Worm (Caenorhabditis elegans): ENCODE results near the gene srbc-67.

Gene srbc-67

DNA sequence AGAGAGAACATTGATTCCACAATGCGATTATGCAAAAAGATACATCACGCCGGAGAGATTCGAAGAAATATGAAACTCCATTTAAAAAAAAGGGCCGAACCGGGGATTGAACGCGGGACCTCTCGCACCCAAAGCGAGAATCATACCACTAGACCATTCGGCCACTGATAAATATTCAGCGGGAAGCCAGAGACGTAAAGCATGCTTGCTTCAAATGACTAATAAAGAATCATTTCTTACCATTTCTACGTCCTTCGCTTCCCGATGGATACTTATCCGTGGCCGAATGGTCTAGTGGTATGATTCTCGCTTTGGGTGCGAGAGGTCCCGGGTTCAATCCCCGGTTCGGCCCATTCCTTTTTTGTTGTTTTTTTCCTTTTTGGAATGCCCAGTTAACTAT, 47.2 kb upstream of the srbc-67 start (continued):
- TF ChIP-seq vab-7 (GFP tag; IDR thresholded peaks at IDR 0.05) (peak; percentile 58; the same call in 1 of the 2 replicates), lin-29 (GFP tag; IDR thresholded peaks at IDR 0.05) (no peak), ceh-20 (GFP tag; IDR thresholded peaks at IDR 0.05) (peak; percentile 54; the same call in 1 of the 2 replicates), F49E8.2 (tag; optimal IDR thresholded peaks at IDR 0.05; ENCODE audit: borderline replicate concordance) (no peak), Y5F2A.4 (GFP tag; optimal IDR thresholded peaks at IDR 0.05) (no peak), Y105C5A.15 (GFP tag; IDR thresholded peaks at IDR 0.05) (0 out of 2 replicates have a peak, but pooled peaks have one; percentile 18), mes-2 (tag; optimal IDR thresholded peaks at IDR 0.05; ENCODE audit: poor library complexity, severe bottlenecking) (peak; percentile 35), php-3 (GFP tag; IDR thresholded peaks at IDR 0.05) (0 out of 2 replicates have a peak, but pooled peaks have one; percentile 17), egl-43 (GFP tag; IDR thresholded peaks at IDR 0.05) (peak; percentile 81)

- no peak for TF ChIP-seq gei-8 (GFP tag; optimal IDR thresholded peaks at IDR 0.05)
- TF ChIP-seq lin-38 (GFP tag; IDR thresholded peaks at IDR 0.05), result peak; percentile 55
- TF ChIP-seq zip-2 (tag; optimal IDR thresholded peaks at IDR 0.05), result no peak
- peak; percentile 23 for TF ChIP-seq dve-1 (tag; optimal IDR thresholded peaks at IDR 0.05; ENCODE audit: insufficient read depth)
- no peak for TF ChIP-seq nhr-41 (GFP tag; IDR thresholded peaks at IDR 0.05)
- TF ChIP-seq F26F4.8 (GFP tag; conservative IDR thresholded peaks at IDR 0.05), result no peak
- 0 out of 2 replicates have a peak, but pooled peaks have one; percentile 22 for TF ChIP-seq Y48G9A.11 (GFP tag; IDR thresholded peaks at IDR 0.05)
- no peak for TF ChIP-seq nhr-237 (tag; optimal IDR thresholded peaks at IDR 0.05)
- no peak for TF ChIP-seq lin-1 (GFP tag; IDR thresholded peaks at IDR 0.05)
- no peak for TF ChIP-seq saeg-2 (GFP tag; IDR thresholded peaks at IDR 0.05)
- TF ChIP-seq fos-1 (tag; optimal IDR thresholded peaks at IDR 0.05), result no peak
- no peak for TF ChIP-seq lin-39 (tag; optimal IDR thresholded peaks at IDR 0.05)
- TF ChIP-seq lsy-2 (tag; optimal IDR thresholded peaks at IDR 0.05), result peak in 1 of 2 experiments; percentile 29
- TF ChIP-seq nhr-11 (tag; optimal IDR thresholded peaks at IDR 0.05), result no peak
- TF ChIP-seq ZK337.2 (GFP tag; IDR thresholded peaks at IDR 0.05), result 0 out of 2 replicates have a peak, but pooled peaks have one; percentile 18
- TF ChIP-seq pha-4 (GFP tag; IDR thresholded peaks at IDR 0.05), result 0 out of 2 replicates have a peak, but pooled peaks have one; percentile 22
- no peak for TF ChIP-seq pha-4 (tag; optimal IDR thresholded peaks at IDR 0.05)
- TF ChIP-seq dpl-1 (GFP tag; optimal IDR thresholded peaks at IDR 0.05), result peak; percentile 27
- TF ChIP-seq mep-1 (tag; optimal IDR thresholded peaks at IDR 0.05), result peak; percentile 38
- TF ChIP-seq nhr-111 (GFP tag; optimal IDR thresholded peaks at IDR 0.05), result no peak
- peak in 1 of 2 experiments; percentile 39 for TF ChIP-seq hif-1 (tag; optimal IDR thresholded peaks at IDR 0.05)
- no peak for TF ChIP-seq php-3 (GFP tag; IDR thresholded peaks at IDR 0.05)
- no peak for TF ChIP-seq R02D3.7 (tag; optimal IDR thresholded peaks at IDR 0.05)
- TF ChIP-seq lir-3 (tag; optimal IDR thresholded peaks at IDR 0.05), result no peak
- peak; percentile 75 for TF ChIP-seq mes-2 (tag; optimal IDR thresholded peaks at IDR 0.05; ENCODE audit: poor library complexity, severe bottlenecking)
- TF ChIP-seq aha-1 (tag), result peak; percentile 75
- TF ChIP-seq set-16 (GFP tag; IDR thresholded peaks at IDR 0.05), result peak; percentile 35
- TF ChIP-seq hmg-1.1 (GFP tag; IDR thresholded peaks at IDR 0.05), result 0 out of 2 replicates have a peak, but pooled peaks have one; percentile 15
- TF ChIP-seq ceh-20 (GFP tag; IDR thresholded peaks at IDR 0.05), result no peak
Measured at ce11 chrV:3587633-3588032, 46.6 kb upstream of the srbc-67 start.

DNA sequence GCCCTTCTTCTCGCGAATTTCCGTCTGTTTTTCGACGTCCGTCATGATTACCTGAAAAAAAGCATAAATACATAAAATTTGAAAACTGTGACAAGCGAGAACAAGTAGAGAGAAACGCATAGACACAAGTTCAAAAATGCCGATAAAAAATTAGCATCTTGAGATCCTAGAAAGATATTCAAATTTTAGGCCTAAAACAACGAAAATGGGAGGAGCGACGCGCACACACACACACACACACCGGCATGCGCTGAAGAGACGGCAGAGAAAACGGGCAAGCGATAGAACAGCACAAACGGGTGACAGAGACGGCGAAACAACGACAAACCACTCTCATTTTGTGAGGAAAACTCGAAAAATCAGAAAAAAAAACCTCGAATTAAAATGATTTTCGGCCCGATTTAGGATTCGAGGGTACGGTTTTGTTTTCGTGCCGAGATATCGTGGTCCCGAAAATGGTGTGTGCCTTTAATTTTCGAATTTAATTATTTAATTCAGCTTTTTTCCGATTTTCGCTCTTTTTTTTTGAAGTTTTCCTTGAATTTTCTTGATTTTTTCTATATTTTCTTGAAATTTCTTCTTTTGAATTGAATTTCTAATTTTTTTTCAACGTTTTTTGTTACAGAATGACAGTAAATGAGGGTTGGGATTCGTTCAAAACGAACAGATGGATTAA, 45.1 kb upstream of the srbc-67 start, which contains the start of the genes rpl-11.1 and T22F3.2:
TSS of gene rpl-11.1 (minus strand) at position 51 of the 676 bp plus-strand sequence.
TSS of gene T22F3.2 (plus strand) at position 626 of the 676 bp plus-strand sequence.
- peak; percentile 22 for TF ChIP-seq hlh-30 (tag; optimal IDR thresholded peaks at IDR 0.05; ENCODE audit: insufficient read depth)
- no peak for TF ChIP-seq unc-130 (GFP tag; optimal IDR thresholded peaks at IDR 0.05)
- peak; percentile 9 for TF ChIP-seq mep-1 (tag; optimal IDR thresholded peaks at IDR 0.05)
- TF ChIP-seq F44E2.7 (GFP tag; IDR thresholded peaks at IDR 0.05), result no peak
- TF ChIP-seq ceh-28 (tag; optimal IDR thresholded peaks at IDR 0.05), result no peak
- peak in 1 of 2 experiments; percentile 34 for TF ChIP-seq mdl-1 (tag; optimal IDR thresholded peaks at IDR 0.05)
- no peak for TF ChIP-seq nhr-77 (tag; optimal IDR thresholded peaks at IDR 0.05)
- TF ChIP-seq nhr-28 (tag; optimal IDR thresholded peaks at IDR 0.05), result no peak
- TF ChIP-seq hmg-1.1 (GFP tag; IDR thresholded peaks at IDR 0.05), result peak; percentile 42; the same call in 1 of the 2 replicates
- 0 out of 2 replicates have a peak, but pooled peaks have one; percentile 24 for TF ChIP-seq D1046.2 (GFP tag; IDR thresholded peaks at IDR 0.05)
- no peak for TF ChIP-seq aly-2 (tag; optimal IDR thresholded peaks at IDR 0.05)
- no peak for TF ChIP-seq daf-16 (GFP tag; optimal IDR thresholded peaks at IDR 0.05)
- TF ChIP-seq daf-16 (tag; optimal IDR thresholded peaks at IDR 0.05), result peak; percentile 9
- peak in 1 of 2 experiments; percentile 34 for TF ChIP-seq hif-1 (tag; optimal IDR thresholded peaks at IDR 0.05)
- peak; percentile 5 for TF ChIP-seq hlh-11 (tag; optimal IDR thresholded peaks at IDR 0.05)
- no peak for TF ChIP-seq egl-27 (tag; optimal IDR thresholded peaks at IDR 0.05)
